Fruit fly (Drosophila melanogaster) whole organism, prepupa: ENCODE measurements around the gene Pdzd8.

ENCODE experiments used
- CG10669 ChIP-seq: fragments of 200-800 bp; sonication (Bioruptor generic); optimal IDR thresholded peaks from 3 replicates; lab custom pipeline; 2018; ENCODE audit warnings: missing biosample characterization, mild to moderate bottlenecking, missing genetic modification characterization, moderate library complexity
- Hr4 ChIP-seq: fragments of 200-800 bp; sonication (Bioruptor generic); optimal IDR thresholded peaks from 3 replicates; lab custom pipeline; 2016; ENCODE audit warnings: missing biosample characterization, missing genetic modification characterization
- Sox14 ChIP-seq: fragments of 200-800 bp; sonication (Bioruptor generic); optimal IDR thresholded peaks from 3 replicates; lab custom pipeline; 2016; ENCODE audit warnings: missing biosample characterization, missing genetic modification characterization

dm6 chrX:11894198-11894597 is 36.5 kb downstream of the Pdzd8 start:
- TF ChIP-seq Sox14 (GFP tag; lab: Kevin White, UChicago): no peak
- no peak for TF ChIP-seq Hr4 (GFP tag; lab: Kevin White, UChicago)
- TF ChIP-seq CG10669 (GFP tag; lab: Kevin White, UChicago): no peak
